Fruit fly (Drosophila melanogaster) whole organism, embryonic: ENCODE results near the gene CG42758.
A peak's percentile ranks its signal among the peaks of the same experiment; 100 is the strongest.

Experiments
- Asciz ChIP-seq: fragments of 200-800 bp; sonication (Bioruptor generic); optimal IDR thresholded peaks from 2 replicates; lab custom pipeline; 2017; ENCODE audit warnings: missing biosample characterization, mild to moderate bottlenecking, missing genetic modification characterization, missing genetic modification reagents
- Blimp-1 ChIP-seq: fragments of 200-800 bp; sonication (Bioruptor generic); optimal IDR thresholded peaks from 3 replicates; lab custom pipeline; 2018; ENCODE audit warnings: missing biosample characterization, missing genetic modification characterization, mild to moderate bottlenecking, moderate library complexity, missing genetic modification reagents
- CG10431 ChIP-seq: fragments of 200-800 bp; sonication (Bioruptor generic); optimal IDR thresholded peaks from 3 replicates; lab custom pipeline; 2018; ENCODE audit warnings: missing biosample characterization, mild to moderate bottlenecking, missing genetic modification characterization
- CG10959 ChIP-seq: fragments of 200-800 bp; sonication (Bioruptor generic); IDR thresholded peaks from 2 replicates; pipeline ENCODE4 v1.3.6; 2022; ENCODE audit warnings: missing biosample characterization, missing genetic modification characterization
- CG11247 ChIP-seq: fragments of 200-800 bp; sonication (Bioruptor generic); IDR thresholded peaks from 2 replicates; pipeline ENCODE4 v1.3.6; 2022; ENCODE audit warnings: missing biosample characterization, missing genetic modification characterization
- CG11456 ChIP-seq: fragments of 200-800 bp; sonication (Bioruptor generic); IDR thresholded peaks from 3 replicates; pipeline ENCODE4 v1.3.6; 2022; ENCODE audit warnings: missing biosample characterization, missing genetic modification characterization
- CG12104 ChIP-seq: fragments of 200-800 bp; sonication (Bioruptor generic); optimal IDR thresholded peaks from 3 replicates; lab custom pipeline; 2016; ENCODE audit warnings: missing biosample characterization, missing genetic modification characterization
- CG12659 ChIP-seq: fragments of 200-800 bp; sonication (Bioruptor generic); optimal IDR thresholded peaks from 3 replicates; lab custom pipeline; 2017; ENCODE audit warnings: mild to moderate bottlenecking, missing biosample characterization, missing genetic modification reagents, missing genetic modification characterization
- CG13424 ChIP-seq: fragments of 200-800 bp; sonication (Bioruptor generic); optimal IDR thresholded peaks from 2 replicates; lab custom pipeline; 2019; ENCODE audit warnings: missing biosample characterization, mild to moderate bottlenecking, missing genetic modification characterization, moderate library complexity
- CG14014 ChIP-seq: fragments of 200-800 bp; sonication (Bioruptor generic); IDR thresholded peaks from 2 replicates; pipeline ENCODE4 v1.3.6; 2022; ENCODE audit warnings: missing biosample characterization, missing genetic modification characterization
- CG15601 ChIP-seq: fragments of 200-800 bp; sonication (Bioruptor generic); optimal IDR thresholded peaks from 3 replicates; lab custom pipeline; 2019; ENCODE audit warnings: missing biosample characterization, mild to moderate bottlenecking, missing genetic modification characterization, moderate library complexity
- CG16779 ChIP-seq: fragments of 200-800 bp; sonication (Bioruptor generic); IDR thresholded peaks from 2 replicates; pipeline ENCODE4 v1.3.6; 2022; ENCODE audit warnings: missing biosample characterization, missing genetic modification characterization
- CG16863 ChIP-seq: fragments of 200-800 bp; sonication (Bioruptor generic); optimal IDR thresholded peaks from 3 replicates; lab custom pipeline; 2016; ENCODE audit warnings: missing biosample characterization, missing genetic modification characterization
- CG18476 ChIP-seq: fragments of 200-800 bp; sonication (Bioruptor generic); optimal IDR thresholded peaks from 2 replicates; lab custom pipeline; 2016; ENCODE audit warnings: missing biosample characterization, mild to moderate bottlenecking, missing genetic modification characterization
- CG30403 ChIP-seq: fragments of 200-800 bp; sonication (Bioruptor generic); optimal IDR thresholded peaks from 3 replicates; lab custom pipeline; 2016; ENCODE audit warnings: missing biosample characterization, missing genetic modification characterization
- CG31441 ChIP-seq: fragments of 200-800 bp; sonication (Bioruptor generic); IDR thresholded peaks from 2 replicates; pipeline ENCODE4 v1.3.6; 2022; ENCODE audit warnings: missing biosample characterization, missing genetic modification characterization
- CG5180 ChIP-seq: fragments of 200-800 bp; sonication (Bioruptor generic); optimal IDR thresholded peaks from 3 replicates; lab custom pipeline; 2017; ENCODE audit warnings: missing biosample characterization, missing genetic modification characterization, mild to moderate bottlenecking, moderate library complexity, missing genetic modification reagents
- CG6272 ChIP-seq: fragments of 200-800 bp; sonication (Bioruptor generic); IDR thresholded peaks from 2 replicates; pipeline ENCODE4 v1.3.6; 2022; ENCODE audit warnings: missing biosample characterization, missing genetic modification characterization
- CG6791 ChIP-seq: fragments of 200-800 bp; sonication (Bioruptor generic); IDR thresholded peaks from 3 replicates; pipeline ENCODE4 v1.3.6; 2022; ENCODE audit warnings: missing biosample characterization, missing genetic modification characterization; ENCODE audit not compliant: partially characterized antibody
- CG7786 ChIP-seq: fragments of 200-800 bp; sonication (Bioruptor generic); optimal IDR thresholded peaks from 2 replicates; lab custom pipeline; 2016; ENCODE audit warnings: missing biosample characterization, missing genetic modification characterization
- CG8478 ChIP-seq: fragments of >200 bp; optimal IDR thresholded peaks from 2 replicates; lab custom pipeline; 2018
- CG8924 ChIP-seq: fragments of 200-800 bp; optimal IDR thresholded peaks from 3 replicates; lab custom pipeline; 2019; ENCODE audit warnings: missing biosample characterization, mild to moderate bottlenecking, missing genetic modification characterization, moderate library complexity
- D ChIP-seq, 2 experiments: fragments of 200-800 bp in 1 of 2; fragments of >200 bp in 1 of 2; sonication (Bioruptor generic) in 1 of 2; optimal IDR thresholded peaks; 2 replicates in 1 of 2; 3 replicates in 1 of 2; lab custom pipeline; 2017; ENCODE audit warnings: mild to moderate bottlenecking in 1 of 2, missing biosample characterization in 1 of 2, missing genetic modification characterization in 1 of 2, missing genetic modification reagents in 1 of 2
- D19A ChIP-seq: fragments of 200-800 bp; optimal IDR thresholded peaks from 3 replicates; lab custom pipeline; 2019; ENCODE audit warnings: missing biosample characterization, mild to moderate bottlenecking, missing genetic modification characterization, moderate library complexity
- Drgx ChIP-seq: fragments of 200-800 bp; sonication (Bioruptor generic); IDR thresholded peaks from 2 replicates; pipeline ENCODE4 v1.3.6; 2022; ENCODE audit warnings: missing biosample characterization, missing genetic modification characterization
- Ets65A ChIP-seq: fragments of 200-800 bp; sonication (Bioruptor generic); peaks from one replicate; lab custom pipeline; 2016; ENCODE audit warnings: missing biosample characterization, missing genetic modification characterization
- Fer2 ChIP-seq: fragments of 200-800 bp; sonication (Bioruptor generic); optimal IDR thresholded peaks from 2 replicates; lab custom pipeline; 2018; ENCODE audit warnings: missing biosample characterization, mild to moderate bottlenecking, missing genetic modification characterization, moderate library complexity
- Gug ChIP-seq: fragments of 200-800 bp; sonication (Bioruptor generic); IDR thresholded peaks from 4 replicates; pipeline ENCODE4 v1.3.6; 2022; ENCODE audit warnings: missing biosample characterization, missing genetic modification characterization
- Hsf ChIP-seq: fragments of 200-800 bp; sonication (Bioruptor generic); optimal IDR thresholded peaks from 3 replicates; lab custom pipeline; 2016; ENCODE audit warnings: missing biosample characterization, missing genetic modification characterization
- NK7.1 ChIP-seq: fragments of 200-800 bp; sonication (Bioruptor generic); optimal IDR thresholded peaks from 3 replicates; lab custom pipeline; 2016; ENCODE audit warnings: missing biosample characterization, missing genetic modification characterization
- Rfx ChIP-seq: fragments of 200-800 bp; sonication (Bioruptor generic); IDR thresholded peaks from 2 replicates; pipeline ENCODE4 v1.3.6; 2022; ENCODE audit warnings: missing biosample characterization, missing genetic modification characterization
- ac ChIP-seq: fragments of 200-800 bp; sonication (Bioruptor generic); optimal IDR thresholded peaks from 3 replicates; lab custom pipeline; 2017; ENCODE audit warnings: missing biosample characterization, mild to moderate bottlenecking, missing genetic modification characterization
- bigmax ChIP-seq: fragments of 200-800 bp; sonication (Bioruptor generic); optimal IDR thresholded peaks from 2 replicates; lab custom pipeline; 2018; ENCODE audit warnings: missing biosample characterization, mild to moderate bottlenecking, missing genetic modification characterization
- ci ChIP-seq: fragments of 200-800 bp; sonication (Bioruptor generic); IDR thresholded peaks from 3 replicates; pipeline ENCODE4 v1.3.6; 2022; ENCODE audit warnings: missing biosample characterization, missing genetic modification characterization
- cwo ChIP-seq: fragments of 200-800 bp; sonication (Bioruptor generic); optimal IDR thresholded peaks from 3 replicates; lab custom pipeline; 2017; ENCODE audit warnings: missing biosample characterization, missing genetic modification characterization, mild to moderate bottlenecking, moderate library complexity, missing genetic modification reagents
- exex ChIP-seq: fragments of 200-800 bp; sonication (Bioruptor generic); optimal IDR thresholded peaks from 4 replicates; lab custom pipeline; 2018; ENCODE audit warnings: missing biosample characterization, mild to moderate bottlenecking, missing genetic modification characterization, moderate library complexity
- grau ChIP-seq: fragments of 200-800 bp; optimal IDR thresholded peaks from 3 replicates; lab custom pipeline; 2019; ENCODE audit warnings: missing biosample characterization, mild to moderate bottlenecking, missing genetic modification characterization, moderate library complexity
- gsb-n ChIP-seq: fragments of 200-800 bp; sonication (Bioruptor generic); optimal IDR thresholded peaks from 3 replicates; lab custom pipeline; 2018; ENCODE audit warnings: missing biosample characterization, mild to moderate bottlenecking, missing genetic modification characterization
- kni ChIP-seq: fragments of 200-800 bp; sonication (Bioruptor generic); optimal IDR thresholded peaks from 3 replicates; lab custom pipeline; 2017; ENCODE audit warnings: mild to moderate bottlenecking, missing biosample characterization, missing genetic modification reagents, missing genetic modification characterization
- onecut ChIP-seq: fragments of 200-800 bp; sonication (Bioruptor generic); IDR thresholded peaks from 2 replicates; pipeline ENCODE4 v1.3.6; 2022; ENCODE audit warnings: missing biosample characterization, missing genetic modification characterization
- pho ChIP-seq: fragments of 200-800 bp; sonication (Bioruptor generic); optimal IDR thresholded peaks from 2 replicates; lab custom pipeline; 2016; ENCODE audit warnings: missing biosample characterization, missing genetic modification characterization
- so ChIP-seq: fragments of 200-800 bp; sonication (Bioruptor generic); IDR thresholded peaks from 3 replicates; pipeline ENCODE4 v1.3.6; 2022; ENCODE audit warnings: missing biosample characterization, missing genetic modification characterization
- sqz ChIP-seq: fragments of 200-800 bp; sonication (Bioruptor generic); optimal IDR thresholded peaks from 3 replicates; lab custom pipeline; 2018; ENCODE audit warnings: missing biosample characterization, mild to moderate bottlenecking, missing genetic modification characterization
- stc ChIP-seq: fragments of 200-800 bp; sonication (Bioruptor generic); IDR thresholded peaks from 2 replicates; pipeline ENCODE4 v1.3.6; 2022; ENCODE audit warnings: missing biosample characterization, missing genetic modification characterization
- sug ChIP-seq: fragments of 200-800 bp; optimal IDR thresholded peaks from 2 replicates; lab custom pipeline; 2019; ENCODE audit warnings: missing biosample characterization, mild to moderate bottlenecking, missing genetic modification characterization, moderate library complexity
- tin ChIP-seq: fragments of 200-800 bp; sonication (Bioruptor generic); optimal IDR thresholded peaks from 3 replicates; lab custom pipeline; 2016; ENCODE audit warnings: missing biosample characterization, missing genetic modification characterization
- unc-4 ChIP-seq: fragments of 200-800 bp; sonication (Bioruptor generic); IDR thresholded peaks from 2 replicates; pipeline ENCODE4 v1.3.6; 2022; ENCODE audit warnings: missing biosample characterization, missing genetic modification characterization; ENCODE audit not compliant: partially characterized antibody
- unpg ChIP-seq: fragments of 200-800 bp; sonication (Bioruptor generic); optimal IDR thresholded peaks from 3 replicates; lab custom pipeline; 2018; ENCODE audit warnings: missing biosample characterization, mild to moderate bottlenecking, missing genetic modification characterization, moderate library complexity
- zen ChIP-seq: fragments of 200-800 bp; sonication (Bioruptor generic); optimal IDR thresholded peaks from 3 replicates; lab custom pipeline; 2018; ENCODE audit warnings: missing biosample characterization, mild to moderate bottlenecking, missing genetic modification characterization, moderate library complexity

CG42758 gene

DNA sequence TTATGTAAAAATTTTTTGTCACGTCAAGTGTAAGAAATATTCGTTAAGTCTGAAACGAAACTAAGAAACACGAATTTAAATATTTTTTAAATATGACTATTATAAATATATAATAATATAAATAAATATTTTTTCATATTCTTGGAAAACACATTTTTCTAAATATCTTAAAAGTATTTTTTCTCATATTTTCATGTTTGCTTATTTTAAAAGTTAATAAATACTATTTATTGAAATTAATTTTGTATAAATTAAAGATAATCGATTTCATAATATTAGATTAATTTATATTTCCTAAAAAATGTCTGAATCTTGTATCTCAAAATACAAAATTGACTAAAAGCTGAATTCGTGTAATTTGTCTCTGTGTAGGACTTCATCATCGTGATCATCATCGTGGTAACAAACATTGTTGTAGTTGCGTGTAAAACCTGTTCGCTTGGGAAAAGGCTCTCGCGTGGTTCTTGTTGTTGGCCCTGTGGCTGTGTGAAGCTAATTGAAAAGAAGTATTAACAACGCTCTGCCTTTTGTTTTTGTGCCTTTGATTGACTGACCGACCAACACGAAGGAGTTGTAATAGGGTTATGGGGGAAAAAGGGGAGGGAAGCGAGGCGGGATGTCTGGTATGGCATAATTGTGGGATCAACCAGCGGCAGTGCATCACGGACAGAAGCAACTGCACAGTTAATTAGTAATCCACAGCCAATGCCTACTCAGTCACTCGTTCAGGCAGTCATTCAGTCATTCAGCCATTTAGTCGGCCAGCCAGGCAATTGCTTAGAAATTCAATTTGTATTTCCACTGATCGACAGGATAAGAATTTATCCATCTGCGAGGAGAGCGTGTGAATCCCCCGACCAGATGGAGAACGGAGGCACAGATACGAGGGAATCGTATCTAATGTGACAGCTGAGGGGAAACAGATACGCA is 44.4 kb downstream of the CG42758 start (continued):
- peak; percentile 13 for TF ChIP-seq unpg (GFP tag; lab: Kevin White, UChicago)
- peak; percentile 48 for TF ChIP-seq D19A (tag; lab: Kevin White, UChicago)
- TF ChIP-seq CG12104 (GFP tag; lab: Kevin White, UChicago): no peak
- TF ChIP-seq tin (GFP tag; lab: Kevin White, UChicago): no peak
- TF ChIP-seq stc (GFP tag; lab: Robert Waterston, UW): no peak
- peak; percentile 31 for TF ChIP-seq CG5180 (GFP tag; lab: Kevin White, UChicago)
- TF ChIP-seq grau (tag; lab: Kevin White, UChicago): peak; percentile 47
- no peak for TF ChIP-seq sug (tag; lab: Kevin White, UChicago)
- TF ChIP-seq CG16863 (GFP tag; lab: Kevin White, UChicago): no peak
- TF ChIP-seq NK7.1 (GFP tag; lab: Kevin White, UChicago): no peak
- no peak for TF ChIP-seq zen (tag; lab: Kevin White, UChicago)
- no peak for TF ChIP-seq cwo (GFP tag; lab: Kevin White, UChicago)
- TF ChIP-seq D (optimal IDR thresholded peaks at IDR 0.05; lab: Kevin White, UChicago): no peak
- no peak for TF ChIP-seq D (GFP tag; optimal IDR thresholded peaks at IDR 0.05; lab: Kevin White, UChicago)
- no peak for TF ChIP-seq Gug
- no peak for TF ChIP-seq Hsf
- TF ChIP-seq CG6791 (GFP tag; lab: Robert Waterston, UW): 0 out of 3 replicates have a peak, but pooled peaks have one; percentile 7
- no peak for TF ChIP-seq pho (GFP tag; lab: Kevin White, UChicago)
- TF ChIP-seq Ets65A: no peak
- TF ChIP-seq CG8924: peak; percentile 55
- no peak for TF ChIP-seq ci (GFP tag; lab: Robert Waterston, UW)
- TF ChIP-seq CG16779 (GFP tag; lab: Robert Waterston, UW): no peak
- TF ChIP-seq CG31441 (GFP tag; lab: Robert Waterston, UW): peak; percentile 62; the same call in 1 of the 2 replicates
- no peak for TF ChIP-seq CG12659 (GFP tag; lab: Kevin White, UChicago)
- no peak for TF ChIP-seq CG6272
- no peak for TF ChIP-seq Drgx (GFP tag; lab: Robert Waterston, UW)
- no peak for TF ChIP-seq CG14014
- TF ChIP-seq unc-4 (GFP tag; lab: Robert Waterston, UW): no peak
- no peak for TF ChIP-seq CG15601 (tag; lab: Kevin White, UChicago)
- TF ChIP-seq CG10959 (GFP tag; lab: Robert Waterston, UW): no peak
- no peak for TF ChIP-seq exex (tag; lab: Kevin White, UChicago)
- no peak for TF ChIP-seq onecut (GFP tag; lab: Robert Waterston, UW)
- TF ChIP-seq Asciz: no peak
- no peak for TF ChIP-seq CG7786 (GFP tag; lab: Kevin White, UChicago)
- no peak for TF ChIP-seq CG11247
- TF ChIP-seq Blimp-1: peak; percentile 33
- peak; percentile 63 for TF ChIP-seq kni (GFP tag; lab: Kevin White, UChicago)
- no peak for TF ChIP-seq CG8478 (lab: Kevin White, UChicago)
- peak; percentile 29 for TF ChIP-seq CG13424 (tag; lab: Kevin White, UChicago)
- no peak for TF ChIP-seq CG10431
- TF ChIP-seq Fer2: no peak
- TF ChIP-seq Rfx (GFP tag; lab: Robert Waterston, UW): no peak
- TF ChIP-seq gsb-n (tag; lab: Kevin White, UChicago): peak; percentile 28
- TF ChIP-seq bigmax: no peak
- TF ChIP-seq ac (GFP tag; lab: Kevin White, UChicago): no peak
- no peak for TF ChIP-seq CG18476
- no peak for TF ChIP-seq sqz (GFP tag; lab: Kevin White, UChicago)
- TF ChIP-seq CG11456 (GFP tag; lab: Robert Waterston, UW): no peak
- TF ChIP-seq so (GFP tag; lab: Robert Waterston, UW): no peak
- no peak for TF ChIP-seq CG30403 (GFP tag; lab: Kevin White, UChicago)
